Worm (Caenorhabditis elegans) whole organism, L3 larva: ENCODE measurements around the gene F54D5.2.
"Not testable (repeated sequence)": the region's sequence is repeated elsewhere in the genome, so short reads cannot be mapped to it uniquely, and the experiment has no call there.

Experiments
- ZK546.5 ChIP-seq: sonication (generic microtip); optimal IDR thresholded peaks from 2 replicates; lab custom pipeline; 2017; ENCODE audit warnings: missing biosample characterization, missing genetic modification characterization
- ceh-16 ChIP-seq: sonication (generic microtip); optimal IDR thresholded peaks from 2 replicates; lab custom pipeline; 2017; ENCODE audit warnings: missing biosample characterization, missing genetic modification characterization
- ceh-28 ChIP-seq: fragments of 150-350 bp; optimal IDR thresholded peaks from 2 replicates; lab custom pipeline; 2014; ENCODE audit warnings: missing biosample characterization, missing genetic modification reagents, missing genetic modification characterization
- fkh-10 ChIP-seq: sonication (generic microtip); optimal IDR thresholded peaks from 2 replicates; lab custom pipeline; 2017; ENCODE audit warnings: missing biosample characterization, missing genetic modification reagents, missing genetic modification characterization
- fkh-2 ChIP-seq: fragments of 150-350 bp; optimal IDR thresholded peaks from 2 replicates; lab custom pipeline; 2014; ENCODE audit warnings: missing biosample characterization, missing genetic modification reagents, missing genetic modification characterization
- nhr-11 ChIP-seq: fragments of 150-350 bp; optimal IDR thresholded peaks from 2 replicates; lab custom pipeline; 2014; ENCODE audit warnings: missing biosample characterization, missing genetic modification characterization
- skn-1 ChIP-seq: fragments of 150-350 bp; optimal IDR thresholded peaks from 2 replicates; lab custom pipeline; 2014; ENCODE audit warnings: missing biosample characterization, missing genetic modification characterization
- snpc-4 ChIP-seq: fragments of 150-350 bp; optimal IDR thresholded peaks from 2 replicates; lab custom pipeline; 2014; ENCODE audit warnings: missing biosample characterization, missing genetic modification characterization
- ztf-4 ChIP-seq: fragments of 150-350 bp; optimal IDR thresholded peaks from 2 replicates; lab custom pipeline; 2014; ENCODE audit warnings: missing biosample characterization, missing genetic modification characterization

- TF ChIP-seq snpc-4 (tag; lab: Kevin White, UChicago) (peak; percentile 76), nhr-11 (tag; lab: Kevin White, UChicago) (peak; percentile 2), fkh-10 (GFP tag; lab: Kevin White, UChicago) (peak; percentile 18), ceh-28 (tag; lab: Kevin White, UChicago) (peak; percentile 72), ztf-4 (peak; percentile 18)
- TF ChIP-seq fkh-2 (tag; lab: Kevin White, UChicago); ZK546.5 (tag; lab: Kevin White, UChicago); ceh-16 (tag; lab: Kevin White, UChicago); skn-1: not testable (repeated sequence)
These were observed 38.4 kb upstream of the F54D5.2 start, which contains the start of gene Y62F5A.12 for ce11 chrII:11534429-11535099.
